Worm (Caenorhabditis elegans): ENCODE measurements around the gene ZK632.12.

ce11 chrIII:9789083-9789482 lies 41.5 kb upstream of the ZK632.12 start:
- TF ChIP-seq ztf-25 (GFP tag; IDR thresholded peaks at IDR 0.05) (no peak), F23B12.7 (tag; optimal IDR thresholded peaks at IDR 0.05; ENCODE audit: insufficient read depth) (no peak), unc-130 (GFP tag; optimal IDR thresholded peaks at IDR 0.05) (no peak), tlf-1 (GFP tag; optimal IDR thresholded peaks at IDR 0.05) (no peak)

Measured in whole organism, young adult.